Worm (Caenorhabditis elegans) whole organism, L3 larva: ENCODE results near the gene F55C5.10.

Experiments
- ama-1 ChIP-seq: fragments of 150-350 bp; optimal IDR thresholded peaks from 2 replicates; lab custom pipeline; 2018
- ceh-16 ChIP-seq: sonication (generic microtip); optimal IDR thresholded peaks from 2 replicates; lab custom pipeline; 2017; ENCODE audit warnings: missing biosample characterization, missing genetic modification characterization
- ceh-28 ChIP-seq: fragments of 150-350 bp; optimal IDR thresholded peaks from 2 replicates; lab custom pipeline; 2014; ENCODE audit warnings: missing biosample characterization, missing genetic modification reagents, missing genetic modification characterization
- ceh-82 ChIP-seq: fragments of 150-350 bp; optimal IDR thresholded peaks from 2 replicates; lab custom pipeline; 2014; ENCODE audit warnings: missing biosample characterization, missing genetic modification characterization
- egl-27 ChIP-seq: sonication (generic microtip); optimal IDR thresholded peaks from 4 replicates; lab custom pipeline; 2017; ENCODE audit warnings: missing biosample characterization, missing genetic modification reagents, missing genetic modification characterization
- jun-1 ChIP-seq: fragments of 150-350 bp; optimal IDR thresholded peaks from 2 replicates; lab custom pipeline; 2014; ENCODE audit warnings: missing biosample characterization, missing genetic modification reagents, missing genetic modification characterization
- nhr-12 ChIP-seq: fragments of 150-350 bp; optimal IDR thresholded peaks from 2 replicates; lab custom pipeline; 2014; ENCODE audit warnings: missing biosample characterization, missing genetic modification characterization
- nhr-237 ChIP-seq: fragments of 150-350 bp; optimal IDR thresholded peaks from 2 replicates; lab custom pipeline; 2014; ENCODE audit warnings: missing biosample characterization, missing genetic modification characterization
- skn-1 ChIP-seq: fragments of 150-350 bp; optimal IDR thresholded peaks from 2 replicates; lab custom pipeline; 2014; ENCODE audit warnings: missing biosample characterization, missing genetic modification characterization
- snpc-4 ChIP-seq: fragments of 150-350 bp; optimal IDR thresholded peaks from 2 replicates; lab custom pipeline; 2014; ENCODE audit warnings: missing biosample characterization, missing genetic modification characterization
- zag-1 ChIP-seq: fragments of 150-350 bp; optimal IDR thresholded peaks from 2 replicates; lab custom pipeline; 2014; ENCODE audit warnings: missing biosample characterization, missing genetic modification characterization
- ztf-11 ChIP-seq: fragments of 150-350 bp; optimal IDR thresholded peaks from 2 replicates; lab custom pipeline; 2014; ENCODE audit warnings: missing biosample characterization, missing genetic modification characterization

- TF ChIP-seq jun-1 (tag; lab: Kevin White, UChicago) (no peak), nhr-237 (tag; lab: Kevin White, UChicago) (no peak), ama-1 (no peak), ceh-82 (tag; lab: Kevin White, UChicago) (no peak), nhr-12 (no peak), zag-1 (tag; lab: Kevin White, UChicago) (no peak), skn-1 (no peak), ceh-16 (tag; lab: Kevin White, UChicago) (no peak), egl-27 (tag; lab: Kevin White, UChicago) (no peak), snpc-4 (tag; lab: Kevin White, UChicago) (no peak), ztf-11 (no peak), ceh-28 (tag; lab: Kevin White, UChicago) (no peak)
Observed at ce11 chrV:12296794-12297193, 13.5 kb downstream of the F55C5.10 start.
